Fruit fly (Drosophila melanogaster) whole organism, adult: ENCODE measurements around the gene sunz.

Source experiments
- CG11617 ChIP-seq: fragments of 200-800 bp; sonication (Bioruptor generic); optimal IDR thresholded peaks from 2 replicates; lab custom pipeline; 2017; ENCODE audit warnings: mild to moderate bottlenecking, missing biosample characterization, missing genetic modification reagents, missing genetic modification characterization
- CG12768 ChIP-seq: fragments of 200-800 bp; sonication (Bioruptor generic); optimal IDR thresholded peaks from 2 replicates; lab custom pipeline; 2017; ENCODE audit warnings: missing biosample characterization, missing genetic modification characterization, mild to moderate bottlenecking, moderate library complexity, missing genetic modification reagents
- CG14711 ChIP-seq: fragments of 200-800 bp; sonication (Bioruptor generic); optimal IDR thresholded peaks from 2 replicates; lab custom pipeline; 2018; ENCODE audit warnings: missing biosample characterization, mild to moderate bottlenecking, missing genetic modification characterization, moderate library complexity
- CG1620 ChIP-seq: fragments of 200-800 bp; sonication (Bioruptor generic); optimal IDR thresholded peaks from 2 replicates; lab custom pipeline; 2016; ENCODE audit warnings: missing biosample characterization, missing genetic modification characterization
- CG33017 ChIP-seq: fragments of 200-800 bp; sonication (Bioruptor generic); optimal IDR thresholded peaks from 2 replicates; lab custom pipeline; 2018; ENCODE audit warnings: missing biosample characterization, mild to moderate bottlenecking, missing genetic modification characterization, moderate library complexity
- CG5204 ChIP-seq: fragments of 200-800 bp; sonication (Bioruptor generic); optimal IDR thresholded peaks from 2 replicates; lab custom pipeline; 2016; ENCODE audit warnings: missing biosample characterization, missing genetic modification characterization
- CG7045 ChIP-seq: fragments of 200-800 bp; sonication (Bioruptor generic); optimal IDR thresholded peaks from 2 replicates; lab custom pipeline; 2017; ENCODE audit warnings: missing biosample characterization, mild to moderate bottlenecking, missing genetic modification characterization
- CG7101 ChIP-seq: fragments of 200-800 bp; sonication (Bioruptor generic); optimal IDR thresholded peaks from 2 replicates; lab custom pipeline; 2018; ENCODE audit warnings: missing biosample characterization, mild to moderate bottlenecking, missing genetic modification characterization, moderate library complexity
- Clk ChIP-seq: fragments of 200-800 bp; sonication (Bioruptor generic); optimal IDR thresholded peaks from 2 replicates; lab custom pipeline; 2017; ENCODE audit warnings: missing biosample characterization, missing genetic modification characterization
- Crg-1 ChIP-seq: fragments of 200-800 bp; sonication (Bioruptor generic); optimal IDR thresholded peaks from 2 replicates; lab custom pipeline; 2016; ENCODE audit warnings: missing biosample characterization, missing genetic modification characterization
- Hr96 ChIP-seq: fragments of 200-800 bp; sonication (Bioruptor generic); optimal IDR thresholded peaks from 2 replicates; lab custom pipeline; 2016; ENCODE audit warnings: missing biosample characterization, missing genetic modification characterization
- Mnt ChIP-seq: fragments of 200-800 bp; sonication (Bioruptor generic); optimal IDR thresholded peaks from 2 replicates; lab custom pipeline; 2016; ENCODE audit warnings: missing biosample characterization, mild to moderate bottlenecking, missing genetic modification characterization
- bab1 ChIP-seq: fragments of 200-800 bp; sonication (Bioruptor generic); optimal IDR thresholded peaks from 3 replicates; lab custom pipeline; 2019; ENCODE audit warnings: missing biosample characterization, mild to moderate bottlenecking, missing genetic modification characterization, moderate library complexity
- cic ChIP-seq: fragments of 200-800 bp; sonication (Bioruptor generic); optimal IDR thresholded peaks from 2 replicates; lab custom pipeline; 2017; ENCODE audit warnings: missing biosample characterization, mild to moderate bottlenecking, missing genetic modification characterization, moderate library complexity
- cnc ChIP-seq, 2 experiments: fragments of >200 bp; optimal IDR thresholded peaks; 2 replicates each; lab custom pipeline; 2017
- kay ChIP-seq: fragments of 200-800 bp; sonication (Bioruptor generic); peaks from one replicate; lab custom pipeline; 2016; ENCODE audit warnings: missing biosample characterization, missing genetic modification characterization, borderline replicate concordance
- ovo ChIP-seq: fragments of 200-800 bp; sonication (Bioruptor generic); optimal IDR thresholded peaks from 2 replicates; lab custom pipeline; 2016; ENCODE audit warnings: missing biosample characterization, missing genetic modification characterization
- pad ChIP-seq: fragments of 200-800 bp; sonication (Bioruptor generic); optimal IDR thresholded peaks from 3 replicates; lab custom pipeline; 2017; ENCODE audit warnings: missing biosample characterization, missing genetic modification characterization, mild to moderate bottlenecking, moderate library complexity, missing genetic modification reagents
- tj ChIP-seq: fragments of 200-800 bp; sonication (Bioruptor generic); optimal IDR thresholded peaks from 3 replicates; lab custom pipeline; 2017; ENCODE audit warnings: missing biosample characterization, mild to moderate bottlenecking, missing genetic modification characterization, moderate library complexity
- toe ChIP-seq: fragments of 200-800 bp; sonication (Bioruptor generic); optimal IDR thresholded peaks from 2 replicates; lab custom pipeline; 2016; ENCODE audit warnings: missing biosample characterization, missing genetic modification characterization

The sunz gene

DNA sequence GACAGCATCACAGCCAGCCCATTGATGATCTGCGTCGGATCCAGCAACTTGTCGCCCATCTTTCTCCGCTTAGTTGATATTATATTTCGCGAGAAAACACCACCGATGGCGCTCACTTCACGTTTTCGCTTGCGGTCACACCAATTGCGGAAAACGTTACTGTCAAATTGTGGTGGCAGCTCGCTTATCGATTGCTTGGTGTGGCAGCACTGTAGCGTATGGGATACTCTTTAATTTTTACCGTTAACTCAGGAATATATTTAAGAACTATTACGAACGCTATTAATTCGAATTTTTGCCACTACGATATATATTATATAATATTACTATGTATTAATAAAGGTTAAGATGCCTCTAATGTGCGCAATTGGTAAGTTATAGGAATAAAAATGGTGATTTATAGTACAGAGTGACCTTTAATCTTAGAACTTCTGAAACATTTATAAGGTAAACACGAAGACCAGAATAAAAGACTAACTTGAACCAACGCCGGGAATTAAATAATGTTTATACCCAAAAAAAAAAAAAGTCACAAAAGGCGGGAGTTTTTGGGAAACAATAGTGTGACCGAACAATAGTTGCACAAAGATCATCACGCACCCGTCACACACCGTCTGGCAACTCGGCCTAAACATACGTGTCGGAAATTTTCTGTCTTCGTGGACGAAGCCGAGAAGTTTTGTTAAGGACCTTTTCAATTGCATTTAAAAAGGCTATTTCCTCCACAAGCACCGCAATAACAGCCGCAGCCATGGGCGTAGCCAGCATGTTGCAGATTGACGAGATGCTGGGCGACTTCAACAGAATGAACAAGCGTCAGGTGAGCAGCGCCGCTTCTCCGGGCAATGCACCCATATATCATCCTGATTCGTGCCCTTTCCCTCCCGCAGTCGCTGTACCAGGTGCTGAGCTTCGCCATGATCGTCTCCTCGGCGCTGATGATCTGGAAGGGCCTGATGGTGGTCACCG is 27.6 kb downstream of the sunz start, which contains the start of the genes CG1307 and twr:
Gene CG1307, minus strand, starts transcription at position 165 of the 969 bp plus-strand sequence.
Gene twr, plus strand, starts transcription at position 605 of the 969 bp plus-strand sequence.
- TF ChIP-seq Mnt (GFP tag; lab: Kevin White, UChicago), result no peak
- TF ChIP-seq cic (GFP tag; lab: Kevin White, UChicago), result no peak
- TF ChIP-seq CG33017 (tag; lab: Kevin White, UChicago), result no peak
- no peak for TF ChIP-seq CG1620 (GFP tag; lab: Kevin White, UChicago)
- TF ChIP-seq pad (GFP tag; lab: Kevin White, UChicago), result no peak
- TF ChIP-seq Clk (GFP tag; lab: Kevin White, UChicago), result no peak
- peak; percentile 8 for TF ChIP-seq CG5204 (GFP tag; lab: Kevin White, UChicago)
- no peak for TF ChIP-seq bab1 (GFP tag; lab: Kevin White, UChicago)
- no peak for TF ChIP-seq tj (GFP tag; lab: Kevin White, UChicago)
- no peak for TF ChIP-seq Crg-1 (GFP tag; lab: Kevin White, UChicago)
- TF ChIP-seq Hr96, result no peak
- TF ChIP-seq kay, result no peak
- TF ChIP-seq cnc (optimal IDR thresholded peaks at IDR 0.05; lab: Kevin White, UChicago), result no peak
- TF ChIP-seq CG7101 (tag; lab: Kevin White, UChicago), result no peak
- peak; percentile 16 for TF ChIP-seq toe (GFP tag; lab: Kevin White, UChicago)
- peak; percentile 26 for TF ChIP-seq CG11617 (GFP tag; lab: Kevin White, UChicago)
- TF ChIP-seq CG12768 (GFP tag; lab: Kevin White, UChicago), result no peak
- peak; percentile 78 for TF ChIP-seq ovo (GFP tag; lab: Kevin White, UChicago)
- no peak for TF ChIP-seq CG14711 (tag; lab: Kevin White, UChicago)
- no peak for TF ChIP-seq CG7045

- TF ChIP-seq CG14711 (tag; lab: Kevin White, UChicago), result peak; percentile 36
- TF ChIP-seq CG33017 (tag; lab: Kevin White, UChicago), result no peak
Measured at dm6 chr3R:6659941-6660340, 30.0 kb downstream of the sunz start, which contains the start of gene agt. TSS of gene agt (minus strand) at chr3R:6660100.

dm6 chr3R:6662613-6663288 is 32.8 kb downstream of the sunz start:
- no peak for TF ChIP-seq Clk (GFP tag; lab: Kevin White, UChicago)
- TF ChIP-seq toe (GFP tag; lab: Kevin White, UChicago), result no peak
- no peak for TF ChIP-seq ovo (GFP tag; lab: Kevin White, UChicago)
- no peak for TF ChIP-seq CG11617 (GFP tag; lab: Kevin White, UChicago)
- no peak for TF ChIP-seq CG33017 (tag; lab: Kevin White, UChicago)
- TF ChIP-seq cnc (optimal IDR thresholded peaks at IDR 0.05; lab: Kevin White, UChicago), result no peak
- TF ChIP-seq pad (GFP tag; lab: Kevin White, UChicago), result no peak
- TF ChIP-seq tj (GFP tag; lab: Kevin White, UChicago), result no peak
- TF ChIP-seq CG12768 (GFP tag; lab: Kevin White, UChicago), result no peak
- no peak for TF ChIP-seq kay
- no peak for TF ChIP-seq CG7045
- no peak for TF ChIP-seq CG5204 (GFP tag; lab: Kevin White, UChicago)
- no peak for TF ChIP-seq Mnt (GFP tag; lab: Kevin White, UChicago)

- TF ChIP-seq kay, result no peak
- no peak for TF ChIP-seq CG12768 (GFP tag; lab: Kevin White, UChicago)
- no peak for TF ChIP-seq CG7101 (tag; lab: Kevin White, UChicago)
- no peak for TF ChIP-seq CG5204 (GFP tag; lab: Kevin White, UChicago)
- TF ChIP-seq CG11617 (GFP tag; lab: Kevin White, UChicago), result no peak
- no peak for TF ChIP-seq pad (GFP tag; lab: Kevin White, UChicago)
- no peak for TF ChIP-seq Clk (GFP tag; lab: Kevin White, UChicago)
- TF ChIP-seq cnc (optimal IDR thresholded peaks at IDR 0.05; lab: Kevin White, UChicago), result no peak
- no peak for TF ChIP-seq CG1620 (GFP tag; lab: Kevin White, UChicago)
- no peak for TF ChIP-seq bab1 (GFP tag; lab: Kevin White, UChicago)
- TF ChIP-seq CG33017 (tag; lab: Kevin White, UChicago), result no peak
- TF ChIP-seq Hr96, result no peak
- TF ChIP-seq toe (GFP tag; lab: Kevin White, UChicago), result no peak
- no peak for TF ChIP-seq tj (GFP tag; lab: Kevin White, UChicago)
- TF ChIP-seq CG7045, result no peak
- TF ChIP-seq Crg-1 (GFP tag; lab: Kevin White, UChicago), result no peak
- TF ChIP-seq ovo (GFP tag; lab: Kevin White, UChicago), result no peak
- no peak for TF ChIP-seq CG14711 (tag; lab: Kevin White, UChicago)
Measured at dm6 chr3R:6663289-6663666, 33.3 kb downstream of the sunz start.

DNA sequence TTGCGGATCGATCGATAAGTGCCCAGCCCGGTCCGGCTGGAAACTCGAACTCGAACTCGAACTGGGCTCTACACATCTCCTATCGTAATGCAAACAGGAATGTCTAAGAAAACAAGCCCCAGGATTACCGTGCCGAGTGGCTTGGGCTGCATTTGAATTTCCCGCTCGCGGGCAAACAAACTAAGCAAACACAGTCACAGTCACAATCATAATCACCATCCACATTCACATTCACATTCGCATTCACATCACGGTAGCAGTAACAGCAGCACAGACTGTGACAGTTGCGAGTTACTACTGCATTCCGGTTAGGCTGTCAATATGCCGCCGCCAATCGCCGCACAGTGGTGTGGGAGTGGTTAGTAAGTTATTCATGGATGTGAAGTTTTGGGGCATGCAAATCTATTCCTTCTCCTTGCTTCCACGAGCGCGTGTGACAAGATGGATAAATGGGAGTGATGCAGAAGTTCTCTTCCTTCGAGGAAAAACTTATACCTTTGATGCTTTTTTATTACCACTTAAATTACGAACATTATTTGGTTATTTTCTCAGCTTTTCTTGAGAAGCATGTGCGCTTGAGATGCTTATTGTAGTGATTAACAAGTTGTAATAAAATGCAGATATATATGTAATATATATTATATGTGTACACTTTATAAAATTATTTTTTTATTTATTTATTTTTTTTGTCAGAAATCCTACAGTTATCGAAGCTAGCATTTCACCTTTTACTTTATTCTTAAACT is 34.6 kb downstream of the sunz start:
- TF ChIP-seq toe (GFP tag; lab: Kevin White, UChicago), result no peak
- TF ChIP-seq ovo (GFP tag; lab: Kevin White, UChicago), result no peak
- TF ChIP-seq CG11617 (GFP tag; lab: Kevin White, UChicago), result no peak
